Fruit fly (Drosophila melanogaster) whole organism, embryonic: ENCODE data around the gene RhoGAPp190.

Experiments used
- Ada2b ChIP-seq: fragments of 200-800 bp; sonication (Bioruptor generic); IDR thresholded peaks from 2 replicates; pipeline ENCODE4 v1.3.6; 2022; ENCODE audit warnings: missing biosample characterization, missing genetic modification characterization
- BEAF-32 ChIP-seq: fragments of 200-800 bp; sonication (Bioruptor generic); optimal IDR thresholded peaks from 3 replicates; lab custom pipeline; 2017; ENCODE audit warnings: missing biosample characterization, missing genetic modification characterization, mild to moderate bottlenecking, moderate library complexity, missing genetic modification reagents
- CG10267 ChIP-seq: fragments of 200-800 bp; sonication (Bioruptor generic); optimal IDR thresholded peaks from 2 replicates; lab custom pipeline; 2018; ENCODE audit warnings: missing biosample characterization, mild to moderate bottlenecking, missing genetic modification characterization, moderate library complexity
- CG11723 ChIP-seq: fragments of 200-800 bp; sonication (Bioruptor generic); optimal IDR thresholded peaks from 2 replicates; lab custom pipeline; 2017; ENCODE audit warnings: missing biosample characterization, mild to moderate bottlenecking, missing genetic modification characterization
- CG12155 ChIP-seq: fragments of 200-800 bp; sonication (Bioruptor generic); optimal IDR thresholded peaks from 3 replicates; lab custom pipeline; 2016; ENCODE audit warnings: missing biosample characterization, missing genetic modification characterization
- CG12391 ChIP-seq: fragments of 200-800 bp; sonication (Bioruptor generic); optimal IDR thresholded peaks from 3 replicates; lab custom pipeline; 2018; ENCODE audit warnings: missing biosample characterization, mild to moderate bottlenecking, missing genetic modification characterization, moderate library complexity
- CG12659 ChIP-seq: fragments of 200-800 bp; sonication (Bioruptor generic); optimal IDR thresholded peaks from 3 replicates; lab custom pipeline; 2017; ENCODE audit warnings: mild to moderate bottlenecking, missing biosample characterization, missing genetic modification reagents, missing genetic modification characterization
- CG13287 ChIP-seq: fragments of 200-800 bp; sonication (Bioruptor generic); IDR thresholded peaks from 2 replicates; pipeline ENCODE4 v1.3.6; 2022; ENCODE audit warnings: missing biosample characterization, missing genetic modification characterization; ENCODE audit not compliant: partially characterized antibody
- CG14710 ChIP-seq: fragments of 200-800 bp; sonication (Bioruptor generic); optimal IDR thresholded peaks from 3 replicates; lab custom pipeline; 2019; ENCODE audit warnings: missing biosample characterization, mild to moderate bottlenecking, missing genetic modification characterization, moderate library complexity
- CG15696 ChIP-seq: fragments of 200-800 bp; sonication (Bioruptor generic); optimal IDR thresholded peaks from 2 replicates; lab custom pipeline; 2019; ENCODE audit warnings: missing biosample characterization, mild to moderate bottlenecking, missing genetic modification characterization, moderate library complexity
- CG17328 ChIP-seq: fragments of 200-800 bp; sonication (Bioruptor generic); IDR thresholded peaks from 2 replicates; pipeline ENCODE4 v1.3.6; 2022; ENCODE audit warnings: missing biosample characterization, missing genetic modification characterization
- CG2129 ChIP-seq: fragments of 200-800 bp; sonication (Bioruptor generic); IDR thresholded peaks from 2 replicates; pipeline ENCODE4 v1.3.6; 2022; ENCODE audit warnings: missing biosample characterization, missing genetic modification characterization; ENCODE audit not compliant: partially characterized antibody
- CG30020 ChIP-seq: fragments of 200-800 bp; optimal IDR thresholded peaks from 2 replicates; lab custom pipeline; 2019; ENCODE audit warnings: missing biosample characterization, mild to moderate bottlenecking, missing genetic modification characterization, moderate library complexity
- CG3407 ChIP-seq: fragments of 200-800 bp; sonication (Bioruptor generic); optimal IDR thresholded peaks from 2 replicates; lab custom pipeline; 2018; ENCODE audit warnings: missing biosample characterization, mild to moderate bottlenecking, missing genetic modification characterization
- CG4617 ChIP-seq: fragments of 200-800 bp; sonication (Bioruptor generic); optimal IDR thresholded peaks from 3 replicates; lab custom pipeline; 2016; ENCODE audit warnings: missing biosample characterization, missing genetic modification characterization, borderline replicate concordance
- CG7372 ChIP-seq: fragments of 200-800 bp; sonication (Bioruptor generic); IDR thresholded peaks from 2 replicates; pipeline ENCODE4 v1.3.6; 2022; ENCODE audit warnings: missing biosample characterization, missing genetic modification characterization
- CG7556 ChIP-seq: fragments of 200-800 bp; sonication (Bioruptor generic); optimal IDR thresholded peaks from 2 replicates; lab custom pipeline; 2017; ENCODE audit warnings: missing biosample characterization, mild to moderate bottlenecking, missing genetic modification characterization
- CG7928 ChIP-seq: fragments of 200-800 bp; sonication (Bioruptor generic); optimal IDR thresholded peaks from 2 replicates; lab custom pipeline; 2017; ENCODE audit warnings: missing biosample characterization, mild to moderate bottlenecking, missing genetic modification characterization
- CG8290 ChIP-seq, 3 experiments: fragments of 200-800 bp; sonication (Bioruptor generic); optimal IDR thresholded peaks; 2 replicates each; lab custom pipeline; 2016 to 2019; ENCODE audit warnings: missing biosample characterization in 3 of 3, missing genetic modification characterization in 3 of 3, mild to moderate bottlenecking in 2 of 3, moderate library complexity in 1 of 3
- CG8359 ChIP-seq: fragments of 200-800 bp; sonication (Bioruptor generic); optimal IDR thresholded peaks from 2 replicates; lab custom pipeline; 2017; ENCODE audit warnings: missing biosample characterization, mild to moderate bottlenecking, missing genetic modification characterization, borderline replicate concordance
- CG8944 ChIP-seq: fragments of 200-800 bp; sonication (Bioruptor generic); optimal IDR thresholded peaks from 3 replicates; lab custom pipeline; 2016; ENCODE audit warnings: missing biosample characterization, missing genetic modification characterization
- CG9215 ChIP-seq: fragments of 200-800 bp; sonication (Bioruptor generic); IDR thresholded peaks from 2 replicates; pipeline ENCODE4 v1.3.6; 2022; ENCODE audit warnings: missing biosample characterization, missing genetic modification characterization
- CG9797 ChIP-seq: fragments of 200-800 bp; sonication (Bioruptor generic); optimal IDR thresholded peaks from 3 replicates; lab custom pipeline; 2018; ENCODE audit warnings: missing biosample characterization, mild to moderate bottlenecking, missing genetic modification characterization
- Dll ChIP-seq: fragments of 200-800 bp; sonication (Bioruptor generic); IDR thresholded peaks from 4 replicates; pipeline ENCODE4 v1.3.6; 2022; ENCODE audit warnings: missing biosample characterization, missing genetic modification characterization; ENCODE audit not compliant: partially characterized antibody
- E2f2 ChIP-seq: fragments of 200-800 bp; sonication (Bioruptor generic); IDR thresholded peaks from 2 replicates; pipeline ENCODE4 v1.3.6; 2022; ENCODE audit warnings: missing biosample characterization, missing genetic modification characterization
- Ets97D ChIP-seq: fragments of 200-800 bp; sonication (Bioruptor generic); optimal IDR thresholded peaks from 3 replicates; lab custom pipeline; 2016; ENCODE audit warnings: missing biosample characterization, missing genetic modification characterization
- Fer1 ChIP-seq: fragments of 200-800 bp; sonication (Bioruptor generic); optimal IDR thresholded peaks from 2 replicates; lab custom pipeline; 2017; ENCODE audit warnings: missing biosample characterization, mild to moderate bottlenecking, missing genetic modification characterization
- HLH4C ChIP-seq: fragments of 200-800 bp; sonication (Bioruptor generic); IDR thresholded peaks from 3 replicates; pipeline ENCODE4 v1.3.6; 2022; ENCODE audit warnings: missing biosample characterization, missing genetic modification characterization; ENCODE audit not compliant: partially characterized antibody
- NfI ChIP-seq: fragments of 200-800 bp; sonication (Bioruptor generic); optimal IDR thresholded peaks from 3 replicates; lab custom pipeline; 2018; ENCODE audit warnings: missing biosample characterization, mild to moderate bottlenecking, missing genetic modification characterization, moderate library complexity
- amos ChIP-seq: fragments of 200-800 bp; sonication (Bioruptor generic); IDR thresholded peaks from 2 replicates; pipeline ENCODE4 v1.3.6; 2022; ENCODE audit warnings: missing biosample characterization, missing genetic modification characterization; ENCODE audit not compliant: partially characterized antibody
- ato ChIP-seq: fragments of 200-800 bp; sonication (Bioruptor generic); IDR thresholded peaks from 2 replicates; pipeline ENCODE4 v1.3.6; 2022; ENCODE audit warnings: missing biosample characterization, missing genetic modification characterization; ENCODE audit not compliant: partially characterized antibody
- chinmo ChIP-seq: fragments of 200-800 bp; sonication (Bioruptor generic); IDR thresholded peaks from 4 replicates; pipeline ENCODE4 v1.3.6; 2022; ENCODE audit warnings: missing biosample characterization, missing genetic modification characterization; ENCODE audit not compliant: partially characterized antibody
- corto ChIP-seq: fragments of 200-800 bp; sonication (Bioruptor generic); optimal IDR thresholded peaks from 2 replicates; lab custom pipeline; 2016; ENCODE audit warnings: missing biosample characterization, mild to moderate bottlenecking, missing genetic modification characterization, moderate library complexity
- dpn ChIP-seq, 2 experiments: fragments of 200-800 bp; sonication (Bioruptor generic); optimal IDR thresholded peaks; 3 replicates each; lab custom pipeline; 2016; ENCODE audit warnings: missing biosample characterization in 2 of 2, missing genetic modification characterization in 2 of 2
- hkb ChIP-seq, 2 experiments: fragments of 200-800 bp in 1 of 2; fragments of >200 bp in 1 of 2; sonication (Bioruptor generic) in 1 of 2; IDR thresholded peaks in 1 of 2; optimal IDR thresholded peaks in 1 of 2; 2 replicates each; pipeline versions ENCODE4 v1.3.6 to Lab custom; 2017 to 2022; ENCODE audit warnings: missing biosample characterization in 1 of 2, missing genetic modification characterization in 1 of 2
- mam ChIP-seq: fragments of 200-800 bp; sonication (Bioruptor generic); optimal IDR thresholded peaks from 3 replicates; lab custom pipeline; 2016; ENCODE audit warnings: missing biosample characterization, missing genetic modification characterization
- odd ChIP-seq: fragments of 200-800 bp; sonication (Bioruptor generic); optimal IDR thresholded peaks from 2 replicates; lab custom pipeline; 2017; ENCODE audit warnings: missing biosample characterization, mild to moderate bottlenecking, missing genetic modification characterization
- peb ChIP-seq: fragments of 200-800 bp; sonication (Bioruptor generic); IDR thresholded peaks from 2 replicates; pipeline ENCODE4 v1.3.6; 2022; ENCODE audit warnings: missing biosample characterization, missing genetic modification characterization
- phol ChIP-seq: fragments of 200-800 bp; sonication (Bioruptor generic); optimal IDR thresholded peaks from 3 replicates; lab custom pipeline; 2018; ENCODE audit warnings: missing biosample characterization, mild to moderate bottlenecking, missing genetic modification characterization, moderate library complexity
- pita ChIP-seq: fragments of 200-800 bp; sonication (Bioruptor generic); optimal IDR thresholded peaks from 2 replicates; lab custom pipeline; 2017; ENCODE audit warnings: missing biosample characterization, mild to moderate bottlenecking, missing genetic modification characterization
- pzg ChIP-seq: fragments of 200-800 bp; sonication (Bioruptor generic); optimal IDR thresholded peaks from 3 replicates; lab custom pipeline; 2018; ENCODE audit warnings: missing biosample characterization, mild to moderate bottlenecking, missing genetic modification characterization, moderate library complexity
- row ChIP-seq: fragments of 200-800 bp; sonication (Bioruptor generic); IDR thresholded peaks from 3 replicates; pipeline ENCODE4 v1.3.6; 2022; ENCODE audit warnings: missing biosample characterization, missing genetic modification characterization
- sna ChIP-seq: fragments of 200-800 bp; sonication (Bioruptor generic); IDR thresholded peaks from 2 replicates; pipeline ENCODE4 v1.3.6; 2022; ENCODE audit warnings: missing biosample characterization, missing genetic modification characterization; ENCODE audit not compliant: partially characterized antibody
- sug ChIP-seq: fragments of 200-800 bp; optimal IDR thresholded peaks from 2 replicates; lab custom pipeline; 2019; ENCODE audit warnings: missing biosample characterization, mild to moderate bottlenecking, missing genetic modification characterization, moderate library complexity
- toy ChIP-seq: fragments of 200-800 bp; sonication (Bioruptor generic); IDR thresholded peaks from 2 replicates; pipeline ENCODE4 v1.3.6; 2022; ENCODE audit warnings: missing biosample characterization, missing genetic modification characterization
- tup ChIP-seq: fragments of 200-800 bp; sonication (Bioruptor generic); optimal IDR thresholded peaks from 2 replicates; lab custom pipeline; 2016; ENCODE audit warnings: missing biosample characterization, mild to moderate bottlenecking, missing genetic modification characterization, moderate library complexity
- tx ChIP-seq: fragments of 200-800 bp; sonication (Bioruptor generic); optimal IDR thresholded peaks from 2 replicates; lab custom pipeline; 2016; ENCODE audit warnings: missing biosample characterization, missing genetic modification characterization
- vnd ChIP-seq: fragments of 200-800 bp; sonication (Bioruptor generic); IDR thresholded peaks from 3 replicates; pipeline ENCODE4 v1.3.6; 2022; ENCODE audit warnings: missing biosample characterization, missing genetic modification characterization; ENCODE audit not compliant: partially characterized antibody

Gene RhoGAPp190

DNA sequence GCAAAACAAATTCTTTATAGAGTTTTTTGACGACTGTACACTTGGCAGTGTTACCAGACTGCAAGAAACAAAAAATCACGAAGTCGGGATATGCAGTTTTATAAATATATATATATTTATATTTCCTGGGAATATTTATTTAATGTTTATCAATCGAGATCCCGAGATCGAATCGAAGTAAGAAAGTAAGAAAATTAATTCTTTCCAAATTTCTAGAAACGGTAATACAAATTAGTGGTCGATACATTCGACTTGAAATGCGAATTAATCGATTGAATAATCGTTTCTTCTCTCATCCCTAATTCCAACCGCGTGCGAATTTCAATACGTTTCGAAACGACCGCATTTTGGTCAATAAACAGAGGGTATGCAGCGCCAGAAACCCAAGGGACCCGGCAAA is 16.4 kb downstream of the RhoGAPp190 start, which contains the start of the genes CG8289 and CG5800 (continued):
- TF ChIP-seq CG15696 (tag; lab: Kevin White, UChicago) (peak; percentile 20), ato (GFP tag; lab: Robert Waterston, UW) (no peak), row (peak; percentile 68), HLH4C (peak; percentile 37; the same call in 1 of the 3 replicates), phol (peak; percentile 38), CG7556 (GFP tag; lab: Kevin White, UChicago) (no peak), NfI (peak; percentile 13), amos (peak; percentile 68), Fer1 (GFP tag; lab: Kevin White, UChicago) (peak; percentile 32), sug (tag; lab: Kevin White, UChicago) (no peak), CG7928 (GFP tag; lab: Kevin White, UChicago) (no peak), CG12155 (peak; percentile 15), CG12659 (peak; percentile 65), peb (GFP tag; lab: Robert Waterston, UW) (no peak), CG9797 (GFP tag; lab: Kevin White, UChicago) (peak; percentile 74), mam (GFP tag; lab: Kevin White, UChicago) (no peak), CG7372 (GFP tag; lab: Robert Waterston, UW) (no peak), toy (no peak), CG8944 (GFP tag; lab: Kevin White, UChicago) (no peak), hkb (optimal IDR thresholded peaks at IDR 0.05; lab: Kevin White, UChicago) (no peak), hkb (GFP tag; IDR thresholded peaks at IDR 0.05; lab: Robert Waterston, UW) (no peak), E2f2 (GFP tag; lab: Robert Waterston, UW) (peak; percentile 58), CG4617 (GFP tag; lab: Kevin White, UChicago) (peak; percentile 2), dpn (GFP tag; optimal IDR thresholded peaks at IDR 0.05; lab: Kevin White, UChicago) (peak in 1 of 2 experiments; percentile 2), CG8290 (GFP tag; optimal IDR thresholded peaks at IDR 0.05; lab: Kevin White, UChicago) (no peak), CG8290 (tag; optimal IDR thresholded peaks at IDR 0.05; lab: Kevin White, UChicago) (no peak), BEAF-32 (GFP tag; lab: Kevin White, UChicago) (peak; percentile 71), CG17328 (GFP tag; lab: Robert Waterston, UW) (no peak), CG30020 (tag; lab: Kevin White, UChicago) (peak; percentile 39), CG2129 (GFP tag; lab: Robert Waterston, UW) (peak; percentile 45; the same call in 1 of the 2 replicates), chinmo (GFP tag; lab: Robert Waterston, UW) (no peak), CG12391 (peak; percentile 71), corto (GFP tag; lab: Kevin White, UChicago) (no peak), CG9215 (GFP tag; lab: Robert Waterston, UW) (no peak), odd (GFP tag; lab: Kevin White, UChicago) (no peak), CG10267 (tag; lab: Kevin White, UChicago) (peak; percentile 71), pita (GFP tag; lab: Kevin White, UChicago) (no peak), tup (GFP tag; lab: Kevin White, UChicago) (no peak), CG14710 (tag; lab: Kevin White, UChicago) (peak; percentile 79), pzg (GFP tag; lab: Kevin White, UChicago) (peak; percentile 49), CG3407 (GFP tag; lab: Kevin White, UChicago) (no peak), sna (peak; percentile 59), vnd (peak; percentile 54), CG11723 (GFP tag; lab: Kevin White, UChicago) (no peak), CG8359 (GFP tag; lab: Kevin White, UChicago) (no peak), Ets97D (GFP tag; lab: Kevin White, UChicago) (peak; percentile 19), Dll (peak; percentile 80), CG13287 (GFP tag; lab: Robert Waterston, UW) (peak; percentile 83), tx (GFP tag; lab: Kevin White, UChicago) (no peak), Ada2b (GFP tag; lab: Robert Waterston, UW) (no peak)
